Worm (Caenorhabditis elegans) whole organism, midembryonic: ENCODE data around the gene hyl-1.

ENCODE experiments used
- flt-1 ChIP-seq: fragments of 200-800 bp; sonication (Bioruptor generic); IDR thresholded peaks from 2 replicates; pipeline ENCODE4 v1.3.6; 2022; ENCODE audit warnings: missing genetic modification characterization, missing compliant biosample characterization
- klf-2 ChIP-seq: fragments of 200-800 bp; sonication (Bioruptor generic); conservative IDR thresholded peaks from 2 replicates; pipeline ENCODE4 v1.3.6; 2022; ENCODE audit warnings: missing genetic modification reagents, missing genetic modification characterization, missing compliant biosample characterization
- med-1 ChIP-seq: sonication (generic microtip); optimal IDR thresholded peaks from 2 replicates; lab custom pipeline; 2017; ENCODE audit warnings: missing genetic modification characterization, mild to moderate bottlenecking, missing compliant biosample characterization, antibody characterized with exemption, missing genetic modification reagents; ENCODE audit not compliant: insufficient read depth
- ref-1 ChIP-seq: fragments of 200-800 bp; sonication (Bioruptor generic); conservative IDR thresholded peaks from 2 replicates; pipeline ENCODE4 v1.3.6; 2022; ENCODE audit warnings: missing genetic modification reagents, missing genetic modification characterization, missing compliant biosample characterization
- tab-1 ChIP-seq: fragments of 200-800 bp; sonication (Bioruptor generic); IDR thresholded peaks from 2 replicates; pipeline ENCODE4 v1.3.6; 2022; ENCODE audit warnings: missing genetic modification characterization, missing compliant biosample characterization
- ztf-23 ChIP-seq: fragments of 200-800 bp; sonication (Bioruptor generic); IDR thresholded peaks from 2 replicates; pipeline ENCODE4 v1.3.6; 2022; ENCODE audit warnings: missing genetic modification reagents, missing genetic modification characterization, missing compliant biosample characterization

ce11 chrIV:8532024-8532423 is 6.9 kb upstream of the hyl-1 start:
- TF ChIP-seq med-1 (GFP tag; lab: Kevin White, UChicago) (no peak), tab-1 (GFP tag; lab: Robert Waterston, UW) (no peak), ztf-23 (no peak), ref-1 (no peak), flt-1 (GFP tag; lab: Robert Waterston, UW) (no peak), klf-2 (GFP tag; lab: Robert Waterston, UW) (no peak)
